Worm (Caenorhabditis elegans) whole organism, midembryonic: ENCODE data around the gene srm-2.

Experiments used
- klf-2 ChIP-seq: fragments of 200-800 bp; sonication (Bioruptor generic); conservative IDR thresholded peaks from 2 replicates; pipeline ENCODE4 v1.3.6; 2022; ENCODE audit warnings: missing genetic modification reagents, missing genetic modification characterization, missing compliant biosample characterization
- ref-1 ChIP-seq: fragments of 200-800 bp; sonication (Bioruptor generic); conservative IDR thresholded peaks from 2 replicates; pipeline ENCODE4 v1.3.6; 2022; ENCODE audit warnings: missing genetic modification reagents, missing genetic modification characterization, missing compliant biosample characterization
- tab-1 ChIP-seq: fragments of 200-800 bp; sonication (Bioruptor generic); IDR thresholded peaks from 2 replicates; pipeline ENCODE4 v1.3.6; 2022; ENCODE audit warnings: missing genetic modification characterization, missing compliant biosample characterization
- ztf-23 ChIP-seq: fragments of 200-800 bp; sonication (Bioruptor generic); IDR thresholded peaks from 2 replicates; pipeline ENCODE4 v1.3.6; 2022; ENCODE audit warnings: missing genetic modification reagents, missing genetic modification characterization, missing compliant biosample characterization
- ztf-29 ChIP-seq: fragments of 200-800 bp; sonication (Bioruptor generic); IDR thresholded peaks from 2 replicates; pipeline ENCODE4 v1.3.6; 2022; ENCODE audit warnings: missing genetic modification reagents, missing genetic modification characterization, missing compliant biosample characterization

DNA sequence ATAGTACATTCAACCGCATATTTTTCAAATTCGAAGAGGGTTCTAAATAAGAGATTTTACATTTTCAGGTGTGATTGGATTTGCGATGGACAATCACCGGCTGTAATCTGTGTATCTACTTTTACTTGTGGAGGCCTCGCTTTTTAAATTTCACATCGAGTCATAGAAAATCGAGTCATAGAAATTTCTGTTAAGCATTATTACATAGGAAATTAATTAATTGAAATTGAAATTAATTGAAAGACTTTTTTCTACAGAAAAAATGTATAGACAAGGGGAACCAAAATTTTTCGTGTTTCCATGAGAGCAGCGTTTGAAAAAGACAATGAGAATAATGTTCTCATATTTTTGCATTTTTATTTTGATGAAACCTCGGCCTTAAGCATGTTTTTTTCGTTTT lies 24.7 kb upstream of the srm-2 start, which contains the start of gene clec-176:
- no peak for TF ChIP-seq tab-1
- TF ChIP-seq ztf-29, result no peak
- no peak for TF ChIP-seq klf-2 (GFP tag; lab: Robert Waterston, UW)
- no peak for TF ChIP-seq ref-1 (GFP tag; lab: Robert Waterston, UW)
- no peak for TF ChIP-seq ztf-23 (GFP tag; lab: Robert Waterston, UW)
